Fruit fly (Drosophila melanogaster) whole organism, embryonic: Measurements from ENCODE around the gene CG32483.

ENCODE experiments used
- ATbp ChIP-seq: fragments of 200-800 bp; sonication (Bioruptor generic); optimal IDR thresholded peaks from 2 replicates; lab custom pipeline; 2017; ENCODE audit warnings: missing biosample characterization, mild to moderate bottlenecking, missing genetic modification characterization, missing genetic modification reagents
- CG10267 ChIP-seq: fragments of 200-800 bp; sonication (Bioruptor generic); optimal IDR thresholded peaks from 2 replicates; lab custom pipeline; 2018; ENCODE audit warnings: missing biosample characterization, mild to moderate bottlenecking, missing genetic modification characterization, moderate library complexity
- CG10979 ChIP-seq: fragments of 200-800 bp; sonication (Bioruptor generic); optimal IDR thresholded peaks from 2 replicates; lab custom pipeline; 2018; ENCODE audit warnings: missing biosample characterization, mild to moderate bottlenecking, missing genetic modification characterization, moderate library complexity
- CG12391 ChIP-seq: fragments of 200-800 bp; sonication (Bioruptor generic); optimal IDR thresholded peaks from 3 replicates; lab custom pipeline; 2018; ENCODE audit warnings: missing biosample characterization, mild to moderate bottlenecking, missing genetic modification characterization, moderate library complexity
- CG12769 ChIP-seq: fragments of 200-800 bp; sonication (Bioruptor generic); optimal IDR thresholded peaks from 2 replicates; lab custom pipeline; 2019; ENCODE audit warnings: missing biosample characterization, mild to moderate bottlenecking, missing genetic modification characterization, moderate library complexity
- CG13424 ChIP-seq: fragments of 200-800 bp; sonication (Bioruptor generic); optimal IDR thresholded peaks from 2 replicates; lab custom pipeline; 2019; ENCODE audit warnings: missing biosample characterization, mild to moderate bottlenecking, missing genetic modification characterization, moderate library complexity
- CG1603 ChIP-seq: fragments of 200-800 bp; sonication (Bioruptor generic); optimal IDR thresholded peaks from 2 replicates; lab custom pipeline; 2019; ENCODE audit warnings: missing biosample characterization, mild to moderate bottlenecking, missing genetic modification characterization, moderate library complexity
- CG16863 ChIP-seq: fragments of 200-800 bp; sonication (Bioruptor generic); optimal IDR thresholded peaks from 3 replicates; lab custom pipeline; 2016; ENCODE audit warnings: missing biosample characterization, missing genetic modification characterization
- CG18262 ChIP-seq: fragments of 200-800 bp; optimal IDR thresholded peaks from 3 replicates; lab custom pipeline; 2019; ENCODE audit warnings: missing biosample characterization, mild to moderate bottlenecking, missing genetic modification characterization, moderate library complexity
- CG18619 ChIP-seq: fragments of 200-800 bp; sonication (Bioruptor generic); optimal IDR thresholded peaks from 3 replicates; lab custom pipeline; 2017; ENCODE audit warnings: missing biosample characterization, mild to moderate bottlenecking, missing genetic modification characterization
- CG2199 ChIP-seq: fragments of 200-800 bp; sonication (Bioruptor generic); IDR thresholded peaks from 3 replicates; pipeline ENCODE4 v1.3.6; 2022; ENCODE audit warnings: missing biosample characterization, missing genetic modification characterization
- CG2712 ChIP-seq: fragments of 200-800 bp; optimal IDR thresholded peaks from 3 replicates; lab custom pipeline; 2019; ENCODE audit warnings: missing biosample characterization, mild to moderate bottlenecking, missing genetic modification characterization, moderate library complexity
- CG32772 ChIP-seq: fragments of 200-800 bp; sonication (Bioruptor generic); IDR thresholded peaks from 2 replicates; pipeline ENCODE4 v1.3.6; 2022; ENCODE audit warnings: missing biosample characterization, missing genetic modification characterization
- CG6813 ChIP-seq: fragments of 200-800 bp; sonication (Bioruptor generic); optimal IDR thresholded peaks from 2 replicates; lab custom pipeline; 2017; ENCODE audit warnings: missing biosample characterization, missing genetic modification characterization, mild to moderate bottlenecking, moderate library complexity, missing genetic modification reagents
- Chrac-16 ChIP-seq: fragments of 200-800 bp; sonication (Bioruptor generic); optimal IDR thresholded peaks from 3 replicates; lab custom pipeline; 2016; ENCODE audit warnings: missing biosample characterization, missing genetic modification characterization
- D ChIP-seq, 2 experiments: fragments of 200-800 bp in 1 of 2; fragments of >200 bp in 1 of 2; sonication (Bioruptor generic) in 1 of 2; optimal IDR thresholded peaks; 2 replicates in 1 of 2; 3 replicates in 1 of 2; lab custom pipeline; 2017; ENCODE audit warnings: mild to moderate bottlenecking in 1 of 2, missing biosample characterization in 1 of 2, missing genetic modification characterization in 1 of 2, missing genetic modification reagents in 1 of 2
- D19A ChIP-seq: fragments of 200-800 bp; optimal IDR thresholded peaks from 3 replicates; lab custom pipeline; 2019; ENCODE audit warnings: missing biosample characterization, mild to moderate bottlenecking, missing genetic modification characterization, moderate library complexity
- Gug ChIP-seq: fragments of 200-800 bp; sonication (Bioruptor generic); IDR thresholded peaks from 4 replicates; pipeline ENCODE4 v1.3.6; 2022; ENCODE audit warnings: missing biosample characterization, missing genetic modification characterization
- MBD-R2 ChIP-seq: fragments of 200-800 bp; sonication (Bioruptor generic); IDR thresholded peaks from 2 replicates; pipeline ENCODE4 v1.3.6; 2022; ENCODE audit warnings: missing biosample characterization, missing genetic modification characterization
- Oaz ChIP-seq: fragments of 200-800 bp; sonication (Bioruptor generic); IDR thresholded peaks from 2 replicates; pipeline ENCODE4 v1.3.6; 2022; ENCODE audit warnings: missing biosample characterization, missing genetic modification characterization
- Pdp1 ChIP-seq, 2 experiments: fragments of 200-800 bp; sonication (Bioruptor generic); optimal IDR thresholded peaks; 3 replicates each; lab custom pipeline; 2016; ENCODE audit warnings: missing biosample characterization in 2 of 2, missing genetic modification characterization in 2 of 2, mild to moderate bottlenecking in 1 of 2, moderate library complexity in 1 of 2
- Ptx1 ChIP-seq: fragments of 200-800 bp; sonication (Bioruptor generic); IDR thresholded peaks from 2 replicates; pipeline ENCODE4 v1.3.6; 2022; ENCODE audit warnings: missing biosample characterization, missing genetic modification characterization
- ci ChIP-seq: fragments of 200-800 bp; sonication (Bioruptor generic); IDR thresholded peaks from 3 replicates; pipeline ENCODE4 v1.3.6; 2022; ENCODE audit warnings: missing biosample characterization, missing genetic modification characterization
- cwo ChIP-seq: fragments of 200-800 bp; sonication (Bioruptor generic); optimal IDR thresholded peaks from 3 replicates; lab custom pipeline; 2017; ENCODE audit warnings: missing biosample characterization, missing genetic modification characterization, mild to moderate bottlenecking, moderate library complexity, missing genetic modification reagents
- dmrt11E ChIP-seq: fragments of 200-800 bp; sonication (Bioruptor generic); optimal IDR thresholded peaks from 3 replicates; lab custom pipeline; 2018; ENCODE audit warnings: missing biosample characterization, mild to moderate bottlenecking, missing genetic modification characterization, moderate library complexity
- dpn ChIP-seq, 2 experiments: fragments of 200-800 bp; sonication (Bioruptor generic); optimal IDR thresholded peaks; 3 replicates each; lab custom pipeline; 2016; ENCODE audit warnings: missing biosample characterization in 2 of 2, missing genetic modification characterization in 2 of 2
- gsb-n ChIP-seq: fragments of 200-800 bp; sonication (Bioruptor generic); optimal IDR thresholded peaks from 3 replicates; lab custom pipeline; 2018; ENCODE audit warnings: missing biosample characterization, mild to moderate bottlenecking, missing genetic modification characterization
- inv ChIP-seq: fragments of 200-800 bp; sonication (Bioruptor generic); IDR thresholded peaks from 2 replicates; pipeline ENCODE4 v1.3.6; 2022; ENCODE audit warnings: missing biosample characterization, missing genetic modification characterization; ENCODE audit not compliant: partially characterized antibody
- kah ChIP-seq: fragments of 200-800 bp; sonication (Bioruptor generic); optimal IDR thresholded peaks from 2 replicates; lab custom pipeline; 2018; ENCODE audit warnings: missing biosample characterization, mild to moderate bottlenecking, missing genetic modification characterization
- ken ChIP-seq: fragments of 200-800 bp; sonication (Bioruptor generic); IDR thresholded peaks from 3 replicates; pipeline ENCODE4 v1.3.6; 2022; ENCODE audit warnings: missing biosample characterization, missing genetic modification characterization
- nmo ChIP-seq: fragments of 200-800 bp; sonication (Bioruptor generic); optimal IDR thresholded peaks from 2 replicates; lab custom pipeline; 2018; ENCODE audit warnings: missing biosample characterization, mild to moderate bottlenecking, missing genetic modification characterization, moderate library complexity
- oc ChIP-seq: fragments of 200-800 bp; sonication (Bioruptor generic); optimal IDR thresholded peaks from 2 replicates; lab custom pipeline; 2018; ENCODE audit warnings: missing biosample characterization, mild to moderate bottlenecking, missing genetic modification characterization, moderate library complexity
- peb ChIP-seq: fragments of 200-800 bp; sonication (Bioruptor generic); IDR thresholded peaks from 2 replicates; pipeline ENCODE4 v1.3.6; 2022; ENCODE audit warnings: missing biosample characterization, missing genetic modification characterization
- prd ChIP-seq, 3 experiments: fragments of >200 bp in 2 of 3; fragments of 200-800 bp in 1 of 3; sonication (Bioruptor generic) in 1 of 3; optimal IDR thresholded peaks in 2 of 3; IDR thresholded peaks in 1 of 3; 2 replicates in 2 of 3; 3 replicates in 1 of 3; pipeline versions ENCODE4 v1.3.6 to Lab custom; 2017 to 2022; ENCODE audit warnings: missing biosample characterization in 1 of 3, missing genetic modification characterization in 1 of 3
- pum ChIP-seq: fragments of 200-800 bp; sonication (Bioruptor generic); optimal IDR thresholded peaks from 2 replicates; lab custom pipeline; 2016; ENCODE audit warnings: missing biosample characterization, missing genetic modification characterization
- sens ChIP-seq: fragments of 200-800 bp; sonication (Bioruptor generic); peaks from one replicate; lab custom pipeline; 2016; ENCODE audit warnings: missing biosample characterization, missing genetic modification characterization
- seq ChIP-seq: fragments of 200-800 bp; sonication (Bioruptor generic); IDR thresholded peaks from 2 replicates; pipeline ENCODE4 v1.3.6; 2022; ENCODE audit warnings: missing biosample characterization, missing genetic modification characterization
- ttk ChIP-seq: fragments of 200-800 bp; sonication (Bioruptor generic); IDR thresholded peaks from 2 replicates; pipeline ENCODE4 v2.1.2; 2022; ENCODE audit warnings: missing biosample characterization, missing genetic modification characterization
- unc-4 ChIP-seq: fragments of 200-800 bp; sonication (Bioruptor generic); IDR thresholded peaks from 2 replicates; pipeline ENCODE4 v1.3.6; 2022; ENCODE audit warnings: missing biosample characterization, missing genetic modification characterization; ENCODE audit not compliant: partially characterized antibody
- vnd ChIP-seq: fragments of 200-800 bp; sonication (Bioruptor generic); IDR thresholded peaks from 3 replicates; pipeline ENCODE4 v1.3.6; 2022; ENCODE audit warnings: missing biosample characterization, missing genetic modification characterization; ENCODE audit not compliant: partially characterized antibody
- zfh2 ChIP-seq: fragments of 200-800 bp; sonication (Bioruptor generic); optimal IDR thresholded peaks from 2 replicates; lab custom pipeline; 2016; ENCODE audit warnings: missing biosample characterization, missing genetic modification characterization

CG32483 gene

dm6 chr3L:721026-721425 lies 31.1 kb upstream of the CG32483 start (continued):
- no peak for TF ChIP-seq MBD-R2
- peak; percentile 61 for TF ChIP-seq CG10979
- TF ChIP-seq ci: peak; percentile 42; the same call in 1 of the 3 replicates
- TF ChIP-seq zfh2 (GFP tag; lab: Kevin White, UChicago): no peak
- TF ChIP-seq Ptx1 (GFP tag; lab: Robert Waterston, UW): peak; percentile 31; the same call in 1 of the 2 replicates
- TF ChIP-seq CG12391 (tag; lab: Kevin White, UChicago): peak; percentile 15
- TF ChIP-seq nmo (GFP tag; lab: Kevin White, UChicago): peak; percentile 38
- peak; percentile 28 for TF ChIP-seq CG32772 (GFP tag; lab: Robert Waterston, UW)
- peak; percentile 6 for TF ChIP-seq Chrac-16 (GFP tag; lab: Kevin White, UChicago)
- peak; percentile 55 for TF ChIP-seq CG2712 (tag; lab: Kevin White, UChicago)
- no peak for TF ChIP-seq CG18619 (GFP tag; lab: Kevin White, UChicago)
- TF ChIP-seq CG13424: peak; percentile 1
- peak; percentile 5 for TF ChIP-seq D19A (tag; lab: Kevin White, UChicago)
- TF ChIP-seq gsb-n: peak; percentile 44
- TF ChIP-seq vnd: no peak
- peak; percentile 14 for TF ChIP-seq pum (GFP tag; lab: Kevin White, UChicago)
- no peak for TF ChIP-seq inv
- peak; percentile 21 for TF ChIP-seq CG16863 (GFP tag; lab: Kevin White, UChicago)
- peak; percentile 48 for TF ChIP-seq ttk (GFP tag; lab: Robert Waterston, UW)
- no peak for TF ChIP-seq peb (GFP tag; lab: Robert Waterston, UW)
- TF ChIP-seq CG18262 (tag; lab: Kevin White, UChicago): peak; percentile 59
- no peak for TF ChIP-seq unc-4 (GFP tag; lab: Robert Waterston, UW)
- 0 out of 4 replicates have a peak, but pooled peaks have one; percentile 29 for TF ChIP-seq Gug
- TF ChIP-seq dpn (GFP tag; optimal IDR thresholded peaks at IDR 0.05; lab: Kevin White, UChicago): peak in 1 of 2 experiments; percentile 24
- TF ChIP-seq prd (optimal IDR thresholded peaks at IDR 0.05; lab: Kevin White, UChicago): no peak
- peak; percentile 33; the same call in 1 of the 3 replicates for TF ChIP-seq prd (GFP tag; IDR thresholded peaks at IDR 0.05; lab: Robert Waterston, UW)
- peak in 1 of 2 experiments; percentile 58 for TF ChIP-seq Pdp1 (GFP tag; optimal IDR thresholded peaks at IDR 0.05; lab: Kevin White, UChicago)
- no peak for TF ChIP-seq cwo (GFP tag; lab: Kevin White, UChicago)
- TF ChIP-seq dmrt11E (tag; lab: Kevin White, UChicago): peak; percentile 70
- TF ChIP-seq CG10267 (tag; lab: Kevin White, UChicago): peak; percentile 38
- no peak for TF ChIP-seq Oaz (GFP tag; lab: Robert Waterston, UW)
- TF ChIP-seq D (optimal IDR thresholded peaks at IDR 0.05; lab: Kevin White, UChicago): no peak
- TF ChIP-seq D (GFP tag; optimal IDR thresholded peaks at IDR 0.05; lab: Kevin White, UChicago): peak; percentile 45
- TF ChIP-seq ken: 0 out of 3 replicates have a peak, but pooled peaks have one; percentile 22
- TF ChIP-seq ATbp (GFP tag; lab: Kevin White, UChicago): peak; percentile 46
- peak; percentile 51 for TF ChIP-seq oc
- peak; percentile 54 for TF ChIP-seq kah (GFP tag; lab: Kevin White, UChicago)

- TF ChIP-seq sens (GFP tag; lab: Kevin White, UChicago): peak; percentile 58
- no peak for TF ChIP-seq CG6813 (GFP tag; lab: Kevin White, UChicago)
- TF ChIP-seq CG1603 (tag; lab: Kevin White, UChicago): no peak
- no peak for TF ChIP-seq seq (GFP tag; lab: Robert Waterston, UW)
- no peak for TF ChIP-seq CG12769 (tag; lab: Kevin White, UChicago)
- TF ChIP-seq CG2199 (GFP tag; lab: Robert Waterston, UW): 0 out of 3 replicates have a peak, but pooled peaks have one; percentile 16
- TF ChIP-seq, all 482 proteins: peak for 2
Measured at dm6 chr3L:718378-718777, 28.5 kb upstream of the CG32483 start.
